Worm (Caenorhabditis elegans): ENCODE data around the gene oatr-1.

ce11 chrIII:6356007-6356406, 40.0 kb downstream of the oatr-1 start:
- TF ChIP-seq W03F9.2 (tag; optimal IDR thresholded peaks at IDR 0.05) (no peak), him-1 (tag; optimal IDR thresholded peaks at IDR 0.05) (no peak)

Measured in whole organism, L4/young adult.